Fruit fly (Drosophila melanogaster) whole organism, adult: ENCODE measurements around the gene CoRest.

Source experiments
- CG12768 ChIP-seq: fragments of 200-800 bp; sonication (Bioruptor generic); optimal IDR thresholded peaks from 2 replicates; lab custom pipeline; 2017; ENCODE audit warnings: missing biosample characterization, missing genetic modification characterization, mild to moderate bottlenecking, moderate library complexity, missing genetic modification reagents
- CG14711 ChIP-seq: fragments of 200-800 bp; sonication (Bioruptor generic); optimal IDR thresholded peaks from 2 replicates; lab custom pipeline; 2018; ENCODE audit warnings: missing biosample characterization, mild to moderate bottlenecking, missing genetic modification characterization, moderate library complexity
- CG1620 ChIP-seq: fragments of 200-800 bp; sonication (Bioruptor generic); optimal IDR thresholded peaks from 2 replicates; lab custom pipeline; 2016; ENCODE audit warnings: missing biosample characterization, missing genetic modification characterization
- CG33017 ChIP-seq: fragments of 200-800 bp; sonication (Bioruptor generic); optimal IDR thresholded peaks from 2 replicates; lab custom pipeline; 2018; ENCODE audit warnings: missing biosample characterization, mild to moderate bottlenecking, missing genetic modification characterization, moderate library complexity
- CG5204 ChIP-seq: fragments of 200-800 bp; sonication (Bioruptor generic); optimal IDR thresholded peaks from 2 replicates; lab custom pipeline; 2016; ENCODE audit warnings: missing biosample characterization, missing genetic modification characterization
- CG7045 ChIP-seq: fragments of 200-800 bp; sonication (Bioruptor generic); optimal IDR thresholded peaks from 2 replicates; lab custom pipeline; 2017; ENCODE audit warnings: missing biosample characterization, mild to moderate bottlenecking, missing genetic modification characterization
- Clk ChIP-seq: fragments of 200-800 bp; sonication (Bioruptor generic); optimal IDR thresholded peaks from 2 replicates; lab custom pipeline; 2017; ENCODE audit warnings: missing biosample characterization, missing genetic modification characterization
- Crg-1 ChIP-seq: fragments of 200-800 bp; sonication (Bioruptor generic); optimal IDR thresholded peaks from 2 replicates; lab custom pipeline; 2016; ENCODE audit warnings: missing biosample characterization, missing genetic modification characterization
- Hr96 ChIP-seq: fragments of 200-800 bp; sonication (Bioruptor generic); optimal IDR thresholded peaks from 2 replicates; lab custom pipeline; 2016; ENCODE audit warnings: missing biosample characterization, missing genetic modification characterization
- bab1 ChIP-seq: fragments of 200-800 bp; sonication (Bioruptor generic); optimal IDR thresholded peaks from 3 replicates; lab custom pipeline; 2019; ENCODE audit warnings: missing biosample characterization, mild to moderate bottlenecking, missing genetic modification characterization, moderate library complexity
- cic ChIP-seq: fragments of 200-800 bp; sonication (Bioruptor generic); optimal IDR thresholded peaks from 2 replicates; lab custom pipeline; 2017; ENCODE audit warnings: missing biosample characterization, mild to moderate bottlenecking, missing genetic modification characterization, moderate library complexity
- ovo ChIP-seq: fragments of 200-800 bp; sonication (Bioruptor generic); optimal IDR thresholded peaks from 2 replicates; lab custom pipeline; 2016; ENCODE audit warnings: missing biosample characterization, missing genetic modification characterization
- toe ChIP-seq: fragments of 200-800 bp; sonication (Bioruptor generic); optimal IDR thresholded peaks from 2 replicates; lab custom pipeline; 2016; ENCODE audit warnings: missing biosample characterization, missing genetic modification characterization

- TF ChIP-seq cic (GFP tag; lab: Kevin White, UChicago) (no peak), CG33017 (tag; lab: Kevin White, UChicago) (peak; percentile 2), CG5204 (GFP tag; lab: Kevin White, UChicago) (no peak), Crg-1 (GFP tag; lab: Kevin White, UChicago) (no peak), CG1620 (GFP tag; lab: Kevin White, UChicago) (no peak), ovo (GFP tag; lab: Kevin White, UChicago) (no peak), Hr96 (GFP tag; lab: Kevin White, UChicago) (peak; percentile 62), CG14711 (tag; lab: Kevin White, UChicago) (no peak), Clk (no peak), CG7045 (GFP tag; lab: Kevin White, UChicago) (no peak), CG12768 (GFP tag; lab: Kevin White, UChicago) (no peak), toe (GFP tag; lab: Kevin White, UChicago) (no peak), bab1 (no peak)
Observed at dm6 chrX:19578908-19579647, 57.3 kb downstream of the CoRest start.
